Worm (Caenorhabditis elegans): ENCODE data around the gene dpy-9.

The dpy-9 gene

DNA sequence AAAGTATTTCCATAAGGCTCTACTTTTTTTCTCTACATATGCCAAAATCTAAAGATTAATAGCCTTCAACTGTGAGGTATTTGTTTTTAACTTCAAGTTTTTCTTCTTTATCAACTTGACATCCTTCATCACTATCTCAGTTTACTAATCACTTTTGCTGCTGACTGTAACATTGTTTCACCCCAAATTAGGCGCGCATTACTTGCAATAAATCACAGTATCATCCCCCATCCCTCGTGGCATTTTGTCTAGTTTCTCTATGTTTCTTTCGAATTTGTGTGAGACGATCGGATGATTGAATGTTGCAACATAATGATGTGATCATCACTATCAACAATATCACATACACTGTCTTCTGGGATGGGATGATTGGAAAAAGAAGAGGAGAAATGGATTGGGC, 11.5 kb downstream of the dpy-9 start (continued):
- TF ChIP-seq nhr-47 (tag; optimal IDR thresholded peaks at IDR 0.05) (peak; percentile 44), nhr-71 (tag; optimal IDR thresholded peaks at IDR 0.05) (peak; percentile 78), efl-1 (optimal IDR thresholded peaks at IDR 0.05) (peak in 1 of 2 experiments; percentile 7), efl-1 (GFP tag; optimal IDR thresholded peaks at IDR 0.05 in 1 of 2) (peak in 1 of 2 experiments; percentile 84), lsy-2 (tag; optimal IDR thresholded peaks at IDR 0.05) (peak; percentile 13 to 62), C34B4.2 (tag; optimal IDR thresholded peaks at IDR 0.05) (no peak), lin-35 (GFP tag; optimal IDR thresholded peaks at IDR 0.05) (peak in 1 of 2 experiments; percentile 76), snu-23 (GFP tag; optimal IDR thresholded peaks at IDR 0.05) (peak; percentile 64), zip-4 (GFP tag; optimal IDR thresholded peaks at IDR 0.05) (no peak), lin-14 (GFP tag; optimal IDR thresholded peaks at IDR 0.05) (peak; percentile 67), nhr-11 (tag; optimal IDR thresholded peaks at IDR 0.05) (no peak), sox-4 (tag; optimal IDR thresholded peaks at IDR 0.05) (no peak), hlh-4 (tag; optimal IDR thresholded peaks at IDR 0.05) (no peak), hpl-2 (GFP tag; optimal IDR thresholded peaks at IDR 0.05) (peak; percentile 2), unc-62 (GFP tag; optimal IDR thresholded peaks at IDR 0.05) (no peak), rnt-1 (tag; optimal IDR thresholded peaks at IDR 0.05) (peak; percentile 1)

DNA sequence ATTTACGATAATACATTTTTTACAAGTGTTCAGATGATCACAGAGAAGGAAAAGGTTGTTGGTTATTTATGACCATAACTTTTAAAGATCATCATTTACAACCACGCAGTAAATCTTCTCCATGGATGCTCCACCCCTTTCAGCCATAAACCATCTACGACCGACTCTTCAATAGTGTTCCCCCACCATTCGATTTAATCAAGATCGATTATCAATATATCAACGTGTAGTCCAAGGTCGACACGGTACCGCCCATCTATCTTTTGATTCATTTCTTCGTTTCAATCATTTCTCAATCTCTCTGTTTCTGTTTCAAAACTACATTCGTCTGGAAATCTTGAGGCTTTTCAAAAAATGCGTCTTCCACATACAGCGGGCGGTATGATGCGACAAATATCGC, 14.2 kb downstream of the dpy-9 start, which contains the start of gene aass-1:
aass-1 (plus strand) TSS at position 301 of the 400 bp plus-strand sequence.
- no peak for TF ChIP-seq pax-3 (tag; optimal IDR thresholded peaks at IDR 0.05)
- no peak for TF ChIP-seq skn-1 (tag; optimal IDR thresholded peaks at IDR 0.05)
- TF ChIP-seq xbp-1 (tag; optimal IDR thresholded peaks at IDR 0.05): no peak
- no peak for TF ChIP-seq ceh-8 (GFP tag; optimal IDR thresholded peaks at IDR 0.05)
- TF ChIP-seq unc-86 (tag; optimal IDR thresholded peaks at IDR 0.05): no peak

DNA sequence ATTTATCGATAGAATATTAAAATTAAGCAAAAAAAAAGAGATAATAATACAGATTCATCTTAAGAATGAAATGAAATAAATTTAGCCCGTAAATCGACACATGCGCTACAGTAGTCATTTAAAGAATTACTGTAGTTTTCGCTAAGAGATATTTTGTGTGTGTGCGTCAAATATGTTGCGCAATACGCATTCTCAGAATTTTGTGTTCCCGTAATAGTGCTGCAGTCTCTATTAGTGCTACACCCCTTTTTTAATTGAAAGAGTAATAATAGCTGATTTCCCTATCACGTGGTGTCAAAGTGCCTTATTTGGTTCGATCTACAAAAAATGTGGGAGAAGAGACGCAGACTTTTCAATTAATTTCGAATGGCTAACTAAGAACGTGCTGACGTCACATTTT, 14.7 kb downstream of the dpy-9 start:
- TF ChIP-seq mep-1 (tag; optimal IDR thresholded peaks at IDR 0.05) (no peak), nhr-85 (tag) (peak; percentile 58)

DNA sequence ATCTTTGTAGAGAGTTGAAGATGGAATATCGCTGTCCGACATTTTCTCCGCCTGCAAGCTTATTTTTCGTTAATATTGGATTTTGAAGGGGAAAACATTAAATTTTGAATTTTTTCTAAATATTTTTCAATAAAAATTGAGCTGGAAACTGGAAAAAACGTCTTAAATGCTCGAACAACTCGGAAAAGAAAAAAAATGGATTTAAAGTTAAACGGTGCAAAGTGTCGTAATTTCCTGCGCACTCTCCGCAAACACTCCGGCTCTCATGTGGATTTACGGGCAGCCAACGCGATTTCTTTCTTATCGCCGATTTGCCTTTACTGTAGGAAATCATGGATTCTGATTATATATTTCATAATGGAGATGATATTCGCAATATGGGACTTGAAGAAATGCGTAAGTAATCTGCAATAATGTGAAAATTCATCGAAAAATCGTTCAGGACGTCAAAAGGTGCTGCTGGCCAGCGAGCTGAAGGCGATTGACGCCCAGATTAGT, 18.7 kb downstream of the dpy-9 start, which contains the start of the genes fnta-1 and cogc-8:
fnta-1 (minus strand) TSS at position 51 of the 498 bp plus-strand sequence.
cogc-8 (plus strand) TSS at position 195 of the 498 bp plus-strand sequence.
- TF ChIP-seq alr-1 (tag; optimal IDR thresholded peaks at IDR 0.05; ENCODE audit: borderline replicate concordance): no peak
- TF ChIP-seq elt-3 (tag; optimal IDR thresholded peaks at IDR 0.05): no peak
- TF ChIP-seq C04F5.9 (tag; optimal IDR thresholded peaks at IDR 0.05): peak; percentile 50
- TF ChIP-seq unc-86 (tag; optimal IDR thresholded peaks at IDR 0.05): peak; percentile 41
- no peak for TF ChIP-seq ces-1 (GFP tag; optimal IDR thresholded peaks at IDR 0.05)
- TF ChIP-seq fkh-4 (tag; optimal IDR thresholded peaks at IDR 0.05; ENCODE audit: borderline replicate concordance): no peak
- no peak for TF ChIP-seq sup-37 (GFP tag; optimal IDR thresholded peaks at IDR 0.05)
- no peak for TF ChIP-seq vab-15 (tag; optimal IDR thresholded peaks at IDR 0.05)
- peak; percentile 59 to 71 for TF ChIP-seq lsy-2 (tag; optimal IDR thresholded peaks at IDR 0.05)
- no peak for TF ChIP-seq nhr-19 (GFP tag; conservative IDR thresholded peaks at IDR 0.05)
- TF ChIP-seq nhr-47 (tag; optimal IDR thresholded peaks at IDR 0.05): peak; percentile 71
- TF ChIP-seq egl-13 (tag; optimal IDR thresholded peaks at IDR 0.05): no peak
- TF ChIP-seq mep-1 (tag; optimal IDR thresholded peaks at IDR 0.05): peak; percentile 65
- no peak for TF ChIP-seq pag-3 (tag; optimal IDR thresholded peaks at IDR 0.05; ENCODE audit: borderline replicate concordance, insufficient read depth)
- no peak for TF ChIP-seq ets-5 (GFP tag; IDR thresholded peaks at IDR 0.05)
- no peak for TF ChIP-seq nhr-76 (tag; optimal IDR thresholded peaks at IDR 0.05)
- peak; percentile 36 for TF ChIP-seq nhr-20 (tag; optimal IDR thresholded peaks at IDR 0.05)
- no peak for TF ChIP-seq fos-1 (tag; optimal IDR thresholded peaks at IDR 0.05)
- no peak for TF ChIP-seq hpl-2 (GFP tag; optimal IDR thresholded peaks at IDR 0.05)
- TF ChIP-seq aha-1 (tag; optimal IDR thresholded peaks at IDR 0.05): no peak
- TF ChIP-seq fkh-8 (tag; optimal IDR thresholded peaks at IDR 0.05): peak; percentile 24
- TF ChIP-seq efl-3 (GFP tag; optimal IDR thresholded peaks at IDR 0.05): no peak
- TF ChIP-seq grh-1 (GFP tag; IDR thresholded peaks at IDR 0.05): no peak
- TF ChIP-seq efl-1 (optimal IDR thresholded peaks at IDR 0.05): peak; percentile 61 to 72
- peak; percentile 72 to 97 for TF ChIP-seq efl-1 (GFP tag; optimal IDR thresholded peaks at IDR 0.05 in 1 of 2)
- TF ChIP-seq unc-98 (GFP tag; IDR thresholded peaks at IDR 0.05): no peak
- no peak for TF ChIP-seq nhr-11 (tag; optimal IDR thresholded peaks at IDR 0.05)
- TF ChIP-seq ceh-82 (tag; optimal IDR thresholded peaks at IDR 0.05): peak; percentile 31 to 52 (median 44)
- peak; percentile 61 for TF ChIP-seq nhr-71 (tag; optimal IDR thresholded peaks at IDR 0.05)
- no peak for TF ChIP-seq nhr-12 (tag; optimal IDR thresholded peaks at IDR 0.05)
- TF ChIP-seq C16A3.4 (tag; optimal IDR thresholded peaks at IDR 0.05): peak; percentile 1
- no peak for TF ChIP-seq sox-4 (tag; optimal IDR thresholded peaks at IDR 0.05)
- TF ChIP-seq nhr-237 (tag; optimal IDR thresholded peaks at IDR 0.05): no peak

Data from whole organism, L1 larva.